Worm (Caenorhabditis elegans) whole organism, L4 larva: ENCODE data around the gene bicd-1.

Experiments
- F49E8.2 ChIP-seq: sonication (generic microtip); optimal IDR thresholded peaks from 2 replicates; lab custom pipeline; 2016; ENCODE audit warnings: missing compliant biosample characterization, mild to moderate bottlenecking, missing genetic modification characterization, borderline replicate concordance
- lir-3 ChIP-seq: sonication (generic microtip); optimal IDR thresholded peaks from 2 replicates; lab custom pipeline; 2016; ENCODE audit warnings: mild to moderate bottlenecking, missing genetic modification characterization, missing compliant biosample characterization
- lsy-2 ChIP-seq, 2 experiments: fragments of 150-350 bp in 1 of 2; sonication (generic microtip) in 1 of 2; optimal IDR thresholded peaks; 2 replicates each; lab custom pipeline; 2014 to 2017; ENCODE audit warnings: missing biosample characterization in 2 of 2, missing genetic modification characterization in 2 of 2
- nhr-25 ChIP-seq: sonication (generic microtip); optimal IDR thresholded peaks from 2 replicates; lab custom pipeline; 2017; ENCODE audit warnings: missing genetic modification characterization, mild to moderate bottlenecking, missing compliant biosample characterization, antibody characterized with exemption, moderate library complexity, borderline replicate concordance; ENCODE audit not compliant: insufficient read depth
- nhr-28 ChIP-seq: fragments of 150-350 bp; optimal IDR thresholded peaks from 2 replicates; lab custom pipeline; 2014; ENCODE audit warnings: missing biosample characterization, missing genetic modification characterization
- nhr-41 ChIP-seq: fragments of 200-800 bp; sonication (Bioruptor generic); IDR thresholded peaks from 2 replicates; pipeline ENCODE4 v1.3.6; 2022; ENCODE audit warnings: missing genetic modification reagents, missing genetic modification characterization, missing compliant biosample characterization
- nhr-77 ChIP-seq: fragments of 150-350 bp; optimal IDR thresholded peaks from 2 replicates; lab custom pipeline; 2014; ENCODE audit warnings: missing biosample characterization, missing genetic modification characterization
- pqm-1 ChIP-seq: sonication (generic microtip); optimal IDR thresholded peaks from 2 replicates; lab custom pipeline; 2017; ENCODE audit warnings: missing biosample characterization, missing genetic modification characterization
- unc-62 ChIP-seq, 3 experiments: fragments of 150-350 bp in 1 of 3; sonication (generic microtip); optimal IDR thresholded peaks in 2 of 3; peaks in 1 of 3; 1 replicate in 1 of 3; 2 replicates in 2 of 3; lab custom pipeline; 2014 to 2017; ENCODE audit warnings: missing biosample characterization in 3 of 3, missing genetic modification characterization in 3 of 3, missing genetic modification reagents in 3 of 3, missing genotype in 1 of 3
- ztf-11 ChIP-seq: fragments of 150-350 bp; optimal IDR thresholded peaks from 2 replicates; lab custom pipeline; 2014; ENCODE audit warnings: missing biosample characterization, missing genetic modification characterization

DNA sequence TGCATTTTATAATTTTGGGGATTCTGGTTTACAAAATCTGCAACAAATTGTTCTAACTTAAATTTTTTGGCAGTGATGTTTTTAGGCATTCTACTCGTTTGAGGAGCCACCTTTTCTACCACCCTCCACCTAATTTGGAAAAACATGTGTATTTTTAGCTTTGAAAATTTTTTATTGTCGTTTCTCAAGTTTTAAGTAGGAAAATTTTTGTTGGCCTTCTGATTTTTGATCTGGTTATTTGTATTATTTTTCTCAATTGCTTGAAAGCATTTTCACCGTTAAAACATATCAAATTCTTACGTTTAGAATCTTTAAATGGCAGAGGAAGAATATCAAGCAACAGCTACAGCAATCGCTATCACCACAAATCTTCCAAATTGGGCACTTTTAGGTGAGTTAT lies 54.3 kb downstream of the bicd-1 start, which contains the start of gene C01G5.7:
- TF ChIP-seq pqm-1 (tag; lab: Kevin White, UChicago): no peak
- TF ChIP-seq ztf-11: no peak
- no peak for TF ChIP-seq unc-62 (GFP tag; optimal IDR thresholded peaks at IDR 0.05 in 1 of 2; lab: Kevin White, UChicago)
- TF ChIP-seq unc-62 (tag; optimal IDR thresholded peaks at IDR 0.05; lab: Kevin White, UChicago): no peak
- no peak for TF ChIP-seq nhr-41 (GFP tag; lab: Robert Waterston, UW)
- no peak for TF ChIP-seq nhr-25 (tag; lab: Kevin White, UChicago)
- no peak for TF ChIP-seq lsy-2 (tag; optimal IDR thresholded peaks at IDR 0.05; lab: Kevin White, UChicago)
- TF ChIP-seq lir-3 (tag; lab: Kevin White, UChicago): no peak
- TF ChIP-seq nhr-28: no peak
- TF ChIP-seq F49E8.2 (tag; lab: Kevin White, UChicago): no peak
- TF ChIP-seq nhr-77 (tag; lab: Kevin White, UChicago): no peak
